Fruit fly (Drosophila melanogaster) whole organism, embryonic: Measurements from ENCODE around the gene Lamtor4.

Experiments used
- Antp ChIP-seq: fragments of 200-800 bp; sonication (Bioruptor generic); optimal IDR thresholded peaks from 3 replicates; lab custom pipeline; 2016; ENCODE audit warnings: missing biosample characterization, missing genetic modification characterization
- Atf-2 ChIP-seq: fragments of 200-800 bp; sonication (Bioruptor generic); optimal IDR thresholded peaks from 2 replicates; lab custom pipeline; 2016; ENCODE audit warnings: missing biosample characterization, missing genetic modification characterization
- Blimp-1 ChIP-seq: fragments of 200-800 bp; sonication (Bioruptor generic); optimal IDR thresholded peaks from 3 replicates; lab custom pipeline; 2018; ENCODE audit warnings: missing biosample characterization, missing genetic modification characterization, mild to moderate bottlenecking, moderate library complexity, missing genetic modification reagents
- BtbVII ChIP-seq: fragments of 200-800 bp; sonication (Bioruptor generic); optimal IDR thresholded peaks from 3 replicates; lab custom pipeline; 2017; ENCODE audit warnings: missing biosample characterization, mild to moderate bottlenecking, missing genetic modification characterization
- CG10543 ChIP-seq: fragments of 200-800 bp; sonication (Bioruptor generic); optimal IDR thresholded peaks from 3 replicates; lab custom pipeline; 2017; ENCODE audit warnings: missing biosample characterization, mild to moderate bottlenecking, missing genetic modification characterization, moderate library complexity
- CG10979 ChIP-seq: fragments of 200-800 bp; sonication (Bioruptor generic); optimal IDR thresholded peaks from 2 replicates; lab custom pipeline; 2018; ENCODE audit warnings: missing biosample characterization, mild to moderate bottlenecking, missing genetic modification characterization, moderate library complexity
- CG12659 ChIP-seq: fragments of 200-800 bp; sonication (Bioruptor generic); optimal IDR thresholded peaks from 3 replicates; lab custom pipeline; 2017; ENCODE audit warnings: mild to moderate bottlenecking, missing biosample characterization, missing genetic modification reagents, missing genetic modification characterization
- CG12942 ChIP-seq: fragments of 200-800 bp; sonication (Bioruptor generic); optimal IDR thresholded peaks from 3 replicates; lab custom pipeline; 2016; ENCODE audit warnings: missing biosample characterization, missing genetic modification characterization
- CG17361 ChIP-seq: fragments of 200-800 bp; sonication (Bioruptor generic); IDR thresholded peaks from 3 replicates; pipeline ENCODE4 v1.3.6; 2022; ENCODE audit warnings: missing biosample characterization, missing genetic modification characterization
- CG2129 ChIP-seq: fragments of 200-800 bp; sonication (Bioruptor generic); IDR thresholded peaks from 2 replicates; pipeline ENCODE4 v1.3.6; 2022; ENCODE audit warnings: missing biosample characterization, missing genetic modification characterization; ENCODE audit not compliant: partially characterized antibody
- CG2875 ChIP-seq: fragments of 200-800 bp; sonication (Bioruptor generic); optimal IDR thresholded peaks from 2 replicates; lab custom pipeline; 2017; ENCODE audit warnings: missing biosample characterization, mild to moderate bottlenecking, missing genetic modification characterization, missing genetic modification reagents
- CG30431 ChIP-seq: fragments of 200-800 bp; sonication (Bioruptor generic); optimal IDR thresholded peaks from 2 replicates; lab custom pipeline; 2017; ENCODE audit warnings: missing biosample characterization, missing genetic modification characterization
- CG33557 ChIP-seq: fragments of 200-800 bp; sonication (Bioruptor generic); optimal IDR thresholded peaks from 2 replicates; lab custom pipeline; 2019; ENCODE audit warnings: missing biosample characterization, mild to moderate bottlenecking, missing genetic modification characterization, moderate library complexity
- CG34376 ChIP-seq: fragments of 200-800 bp; sonication (Bioruptor generic); optimal IDR thresholded peaks from 2 replicates; lab custom pipeline; 2018; ENCODE audit warnings: missing biosample characterization, mild to moderate bottlenecking, missing genetic modification characterization
- CG4328 ChIP-seq: fragments of 200-800 bp; sonication (Bioruptor generic); optimal IDR thresholded peaks from 3 replicates; lab custom pipeline; 2017; ENCODE audit warnings: missing biosample characterization, missing genetic modification reagents, missing genetic modification characterization
- CG7839 ChIP-seq: fragments of 200-800 bp; sonication (Bioruptor generic); optimal IDR thresholded peaks from 3 replicates; lab custom pipeline; 2018; ENCODE audit warnings: missing biosample characterization, mild to moderate bottlenecking, missing genetic modification characterization, moderate library complexity
- CG8359 ChIP-seq: fragments of 200-800 bp; sonication (Bioruptor generic); optimal IDR thresholded peaks from 2 replicates; lab custom pipeline; 2017; ENCODE audit warnings: missing biosample characterization, mild to moderate bottlenecking, missing genetic modification characterization, borderline replicate concordance
- CG8478 ChIP-seq: fragments of >200 bp; optimal IDR thresholded peaks from 2 replicates; lab custom pipeline; 2018
- CG8765 ChIP-seq: fragments of 200-800 bp; sonication (Bioruptor generic); IDR thresholded peaks from 2 replicates; pipeline ENCODE4 v1.3.6; 2022; ENCODE audit warnings: missing biosample characterization, missing genetic modification characterization
- CG8924 ChIP-seq: fragments of 200-800 bp; optimal IDR thresholded peaks from 3 replicates; lab custom pipeline; 2019; ENCODE audit warnings: missing biosample characterization, mild to moderate bottlenecking, missing genetic modification characterization, moderate library complexity
- CG9609 ChIP-seq: fragments of 200-800 bp; sonication (Bioruptor generic); optimal IDR thresholded peaks from 3 replicates; lab custom pipeline; 2016; ENCODE audit warnings: missing biosample characterization, missing genetic modification characterization
- D19B ChIP-seq: fragments of 200-800 bp; sonication (Bioruptor generic); optimal IDR thresholded peaks from 2 replicates; lab custom pipeline; 2017; ENCODE audit warnings: missing biosample characterization, mild to moderate bottlenecking, missing genetic modification characterization
- Doc3 ChIP-seq: fragments of 200-800 bp; sonication (Bioruptor generic); IDR thresholded peaks from 3 replicates; pipeline ENCODE4 v1.3.6; 2022; ENCODE audit warnings: missing biosample characterization, missing genetic modification characterization; ENCODE audit not compliant: partially characterized antibody
- HLH54F ChIP-seq: fragments of 200-800 bp; sonication (Bioruptor generic); optimal IDR thresholded peaks from 3 replicates; lab custom pipeline; 2016; ENCODE audit warnings: missing biosample characterization, missing genetic modification characterization
- Hey ChIP-seq: fragments of 200-800 bp; sonication (Bioruptor generic); optimal IDR thresholded peaks from 3 replicates; lab custom pipeline; 2018; ENCODE audit warnings: missing biosample characterization, mild to moderate bottlenecking, missing genetic modification characterization
- Mes4 ChIP-seq: fragments of 200-800 bp; sonication (Bioruptor generic); optimal IDR thresholded peaks from 2 replicates; lab custom pipeline; 2016; ENCODE audit warnings: missing biosample characterization, missing genetic modification characterization
- Myb ChIP-seq: fragments of 200-800 bp; sonication (Bioruptor generic); optimal IDR thresholded peaks from 2 replicates; lab custom pipeline; 2016; ENCODE audit warnings: missing biosample characterization, missing genetic modification characterization
- Sry-β ChIP-seq: fragments of 200-800 bp; sonication (Bioruptor generic); optimal IDR thresholded peaks from 2 replicates; lab custom pipeline; 2018; ENCODE audit warnings: missing biosample characterization, mild to moderate bottlenecking, missing genetic modification characterization, moderate library complexity
- bab2 ChIP-seq: fragments of 200-800 bp; sonication (Bioruptor generic); optimal IDR thresholded peaks from 2 replicates; lab custom pipeline; 2016; ENCODE audit warnings: missing biosample characterization, missing genetic modification characterization
- bcd ChIP-seq: fragments of 200-800 bp; sonication (Bioruptor generic); optimal IDR thresholded peaks from 2 replicates; lab custom pipeline; 2017; ENCODE audit warnings: missing biosample characterization, mild to moderate bottlenecking, missing genetic modification characterization
- btn ChIP-seq: fragments of 200-800 bp; sonication (Bioruptor generic); optimal IDR thresholded peaks from 2 replicates; lab custom pipeline; 2016; ENCODE audit warnings: missing biosample characterization, missing genetic modification characterization
- crc ChIP-seq: fragments of 200-800 bp; sonication (Bioruptor generic); optimal IDR thresholded peaks from 2 replicates; lab custom pipeline; 2016; ENCODE audit warnings: missing biosample characterization, missing genetic modification characterization
- disco-r ChIP-seq: fragments of 200-800 bp; sonication (Bioruptor generic); optimal IDR thresholded peaks from 2 replicates; lab custom pipeline; 2016; ENCODE audit warnings: missing biosample characterization, missing genetic modification characterization
- dm ChIP-seq: fragments of 200-800 bp; sonication (Bioruptor generic); optimal IDR thresholded peaks from 3 replicates; lab custom pipeline; 2016; ENCODE audit warnings: missing biosample characterization, missing genetic modification characterization
- dmrt99B ChIP-seq: fragments of 200-800 bp; sonication (Bioruptor generic); optimal IDR thresholded peaks from 2 replicates; lab custom pipeline; 2018; ENCODE audit warnings: missing biosample characterization, mild to moderate bottlenecking, missing genetic modification characterization, moderate library complexity
- dysf ChIP-seq: fragments of 200-800 bp; sonication (Bioruptor generic); IDR thresholded peaks from 3 replicates; pipeline ENCODE4 v1.3.6; 2022; ENCODE audit warnings: missing biosample characterization, missing genetic modification characterization
- fd102C ChIP-seq: fragments of 200-800 bp; sonication (Bioruptor generic); optimal IDR thresholded peaks from 2 replicates; lab custom pipeline; 2018; ENCODE audit warnings: missing biosample characterization, mild to moderate bottlenecking, missing genetic modification characterization, moderate library complexity
- fd3F ChIP-seq: fragments of 200-800 bp; sonication (Bioruptor generic); optimal IDR thresholded peaks from 2 replicates; lab custom pipeline; 2018; ENCODE audit warnings: missing biosample characterization, mild to moderate bottlenecking, missing genetic modification characterization, moderate library complexity
- fd96Cb ChIP-seq: fragments of 200-800 bp; sonication (Bioruptor generic); optimal IDR thresholded peaks from 2 replicates; lab custom pipeline; 2018; ENCODE audit warnings: missing biosample characterization, mild to moderate bottlenecking, missing genetic modification characterization, moderate library complexity
- fru ChIP-seq: fragments of >200 bp; optimal IDR thresholded peaks from 2 replicates; lab custom pipeline; 2017
- gfzf ChIP-seq: fragments of 200-800 bp; sonication (Bioruptor generic); optimal IDR thresholded peaks from 2 replicates; lab custom pipeline; 2016; ENCODE audit warnings: missing biosample characterization, mild to moderate bottlenecking, missing genetic modification characterization, moderate library complexity
- h ChIP-seq: fragments of >200 bp; optimal IDR thresholded peaks from 2 replicates; lab custom pipeline; 2017
- her ChIP-seq: fragments of 200-800 bp; sonication (Bioruptor generic); optimal IDR thresholded peaks from 2 replicates; lab custom pipeline; 2016; ENCODE audit warnings: missing biosample characterization, missing genetic modification characterization
- lbe ChIP-seq: fragments of 200-800 bp; sonication (Bioruptor generic); optimal IDR thresholded peaks from 2 replicates; lab custom pipeline; 2016; ENCODE audit warnings: missing biosample characterization, mild to moderate bottlenecking, missing genetic modification characterization
- lola ChIP-seq, 3 experiments: fragments of >200 bp in 2 of 3; fragments of 200-800 bp in 1 of 3; sonication (Bioruptor generic) in 1 of 3; optimal IDR thresholded peaks; 2 replicates each; lab custom pipeline; 2017 to 2019; ENCODE audit warnings: missing biosample characterization in 3 of 3, missing genetic modification characterization in 3 of 3, mild to moderate bottlenecking in 1 of 3, moderate library complexity in 1 of 3
- phol ChIP-seq: fragments of 200-800 bp; sonication (Bioruptor generic); optimal IDR thresholded peaks from 3 replicates; lab custom pipeline; 2018; ENCODE audit warnings: missing biosample characterization, mild to moderate bottlenecking, missing genetic modification characterization, moderate library complexity
- sens ChIP-seq: fragments of 200-800 bp; sonication (Bioruptor generic); peaks from one replicate; lab custom pipeline; 2016; ENCODE audit warnings: missing biosample characterization, missing genetic modification characterization
- sima ChIP-seq: fragments of 200-800 bp; sonication (Bioruptor generic); optimal IDR thresholded peaks from 2 replicates; lab custom pipeline; 2016; ENCODE audit warnings: missing biosample characterization, missing genetic modification characterization
- slou ChIP-seq: fragments of 200-800 bp; sonication (Bioruptor generic); optimal IDR thresholded peaks from 3 replicates; lab custom pipeline; 2016; ENCODE audit warnings: missing biosample characterization, missing genetic modification characterization
- tup ChIP-seq: fragments of 200-800 bp; sonication (Bioruptor generic); optimal IDR thresholded peaks from 2 replicates; lab custom pipeline; 2016; ENCODE audit warnings: missing biosample characterization, mild to moderate bottlenecking, missing genetic modification characterization, moderate library complexity
- wor ChIP-seq: fragments of 200-800 bp; sonication (Bioruptor generic); IDR thresholded peaks from 2 replicates; pipeline ENCODE4 v1.3.6; 2022; ENCODE audit warnings: missing biosample characterization, missing genetic modification characterization
- z ChIP-seq: fragments of 200-800 bp; sonication (Bioruptor generic); IDR thresholded peaks from 3 replicates; pipeline ENCODE4 v1.3.6; 2022; ENCODE audit warnings: missing biosample characterization, missing genetic modification characterization

The Lamtor4 gene

dm6 chr3L:3898978-3899377, 2.3 kb downstream of the Lamtor4 start, which contains the start of gene Ccz1 (continued):
- TF ChIP-seq CG10543 (GFP tag; lab: Kevin White, UChicago) (peak; percentile 87), dm (GFP tag; lab: Kevin White, UChicago) (peak; percentile 43), crc (GFP tag; lab: Kevin White, UChicago) (peak; percentile 26), gfzf (GFP tag; lab: Kevin White, UChicago) (peak; percentile 87), CG4328 (GFP tag; lab: Kevin White, UChicago) (peak; percentile 67), phol (peak; percentile 35), CG17361 (GFP tag; lab: Robert Waterston, UW) (no peak), CG2129 (GFP tag; lab: Robert Waterston, UW) (no peak), CG7839 (peak; percentile 51), CG8765 (GFP tag; lab: Robert Waterston, UW) (no peak), fd102C (GFP tag; lab: Kevin White, UChicago) (peak; percentile 42), lbe (peak; percentile 69), Myb (peak; percentile 53), sens (peak; percentile 90), lola (GFP tag; optimal IDR thresholded peaks at IDR 0.05; lab: Kevin White, UChicago) (peak in 1 of 3 experiments; percentile 50), fru (lab: Kevin White, UChicago) (no peak), btn (peak; percentile 42), CG10979 (tag; lab: Kevin White, UChicago) (peak; percentile 20), sima (GFP tag; lab: Kevin White, UChicago) (peak; percentile 32), CG12942 (peak; percentile 67), disco-r (GFP tag; lab: Kevin White, UChicago) (peak; percentile 34), CG8478 (no peak), CG34376 (peak; percentile 57), HLH54F (GFP tag; lab: Kevin White, UChicago) (peak; percentile 66), dysf (GFP tag; lab: Robert Waterston, UW) (no peak), tup (GFP tag; lab: Kevin White, UChicago) (peak; percentile 66), BtbVII (GFP tag; lab: Kevin White, UChicago) (no peak), Antp (GFP tag; lab: Kevin White, UChicago) (peak; percentile 61), Hey (tag; lab: Kevin White, UChicago) (peak; percentile 46), CG12659 (GFP tag; lab: Kevin White, UChicago) (peak; percentile 93), Doc3 (GFP tag; lab: Robert Waterston, UW) (no peak), Sry-β (GFP tag; lab: Kevin White, UChicago) (peak; percentile 6), fd96Cb (tag; lab: Kevin White, UChicago) (peak; percentile 13), Mes4 (GFP tag; lab: Kevin White, UChicago) (peak; percentile 66), CG8924 (tag; lab: Kevin White, UChicago) (peak; percentile 39), CG30431 (peak; percentile 35), dmrt99B (peak; percentile 45), slou (peak; percentile 62), Blimp-1 (GFP tag; lab: Kevin White, UChicago) (peak; percentile 57), z (GFP tag; lab: Robert Waterston, UW) (no peak), CG33557 (GFP tag; lab: Kevin White, UChicago) (peak; percentile 63), bab2 (GFP tag; lab: Kevin White, UChicago) (peak; percentile 88), CG9609 (GFP tag; lab: Kevin White, UChicago) (peak; percentile 61), wor (GFP tag; lab: Robert Waterston, UW) (no peak), fd3F (GFP tag; lab: Kevin White, UChicago) (peak; percentile 58), her (GFP tag; lab: Kevin White, UChicago) (peak; percentile 66), bcd (GFP tag; lab: Kevin White, UChicago) (peak; percentile 71), D19B (GFP tag; lab: Kevin White, UChicago) (no peak), CG8359 (GFP tag; lab: Kevin White, UChicago) (no peak), CG2875 (GFP tag; lab: Kevin White, UChicago) (peak; percentile 71), Atf-2 (GFP tag; lab: Kevin White, UChicago) (peak; percentile 81), h (no peak)
